Worm (Caenorhabditis elegans) whole organism, midembryonic: ENCODE measurements around the gene Y17G9A.4.

Experiments used
- T22C8.4 ChIP-seq: fragments of 200-800 bp; sonication (Bioruptor generic); IDR thresholded peaks from 2 replicates; pipeline ENCODE4 v1.3.6; 2022; ENCODE audit warnings: missing genetic modification characterization, missing compliant biosample characterization
- cog-1 ChIP-seq: sonication (generic microtip); optimal IDR thresholded peaks from 2 replicates; lab custom pipeline; 2016; ENCODE audit warnings: missing genetic modification characterization, missing compliant biosample characterization
- flt-1 ChIP-seq: fragments of 200-800 bp; sonication (Bioruptor generic); IDR thresholded peaks from 2 replicates; pipeline ENCODE4 v1.3.6; 2022; ENCODE audit warnings: missing genetic modification characterization, missing compliant biosample characterization
- klf-2 ChIP-seq: fragments of 200-800 bp; sonication (Bioruptor generic); conservative IDR thresholded peaks from 2 replicates; pipeline ENCODE4 v1.3.6; 2022; ENCODE audit warnings: missing genetic modification reagents, missing genetic modification characterization, missing compliant biosample characterization
- med-1 ChIP-seq: sonication (generic microtip); optimal IDR thresholded peaks from 2 replicates; lab custom pipeline; 2017; ENCODE audit warnings: missing genetic modification characterization, mild to moderate bottlenecking, missing compliant biosample characterization, antibody characterized with exemption, missing genetic modification reagents; ENCODE audit not compliant: insufficient read depth
- ref-1 ChIP-seq: fragments of 200-800 bp; sonication (Bioruptor generic); conservative IDR thresholded peaks from 2 replicates; pipeline ENCODE4 v1.3.6; 2022; ENCODE audit warnings: missing genetic modification reagents, missing genetic modification characterization, missing compliant biosample characterization
- tab-1 ChIP-seq: fragments of 200-800 bp; sonication (Bioruptor generic); IDR thresholded peaks from 2 replicates; pipeline ENCODE4 v1.3.6; 2022; ENCODE audit warnings: missing genetic modification characterization, missing compliant biosample characterization
- ztf-23 ChIP-seq: fragments of 200-800 bp; sonication (Bioruptor generic); IDR thresholded peaks from 2 replicates; pipeline ENCODE4 v1.3.6; 2022; ENCODE audit warnings: missing genetic modification reagents, missing genetic modification characterization, missing compliant biosample characterization
- ztf-29 ChIP-seq: fragments of 200-800 bp; sonication (Bioruptor generic); IDR thresholded peaks from 2 replicates; pipeline ENCODE4 v1.3.6; 2022; ENCODE audit warnings: missing genetic modification reagents, missing genetic modification characterization, missing compliant biosample characterization

Y17G9A.4 gene

ce11 chrIV:4861449-4861848, at the start of gene Y17G9A.4, which contains the start of gene str-173:
Y17G9A.4 (minus strand) TSS chrIV:4861549.
str-173 (plus strand) TSS chrIV:4861773.
- TF ChIP-seq ztf-29 (no peak), klf-2 (GFP tag; lab: Robert Waterston, UW) (no peak), flt-1 (GFP tag; lab: Robert Waterston, UW) (no peak), ztf-23 (GFP tag; lab: Robert Waterston, UW) (no peak), tab-1 (GFP tag; lab: Robert Waterston, UW) (no peak), cog-1 (tag; lab: Kevin White, UChicago) (no peak), T22C8.4 (GFP tag; lab: Robert Waterston, UW) (no peak), med-1 (GFP tag; lab: Kevin White, UChicago) (no peak), ref-1 (GFP tag; lab: Robert Waterston, UW) (no peak)

ce11 chrIV:4909039-4909438, 47.7 kb upstream of the Y17G9A.4 start, which contains the start of gene str-159:
str-159 (plus strand) TSS chrIV:4909339.
- TF ChIP-seq cog-1 (tag; lab: Kevin White, UChicago) = no peak

ce11 chrIV:4905645-4906135, 44.3 kb upstream of the Y17G9A.4 start, which contains the start of gene T08B6.4:
T08B6.4 (plus strand) TSS chrIV:4905695.
- TF ChIP-seq T22C8.4 (GFP tag; lab: Robert Waterston, UW) = peak; percentile 67
- TF ChIP-seq flt-1 (GFP tag; lab: Robert Waterston, UW) = no peak

- no peak for TF ChIP-seq med-1 (GFP tag; lab: Kevin White, UChicago)
- no peak for TF ChIP-seq cog-1 (tag; lab: Kevin White, UChicago)
- TF ChIP-seq T22C8.4 (GFP tag; lab: Robert Waterston, UW) = no peak
- TF ChIP-seq klf-2 (GFP tag; lab: Robert Waterston, UW) = no peak
- TF ChIP-seq ztf-23 (GFP tag; lab: Robert Waterston, UW) = no peak
- no peak for TF ChIP-seq flt-1 (GFP tag; lab: Robert Waterston, UW)
- TF ChIP-seq ztf-29 = no peak
- no peak for TF ChIP-seq tab-1 (GFP tag; lab: Robert Waterston, UW)
- no peak for TF ChIP-seq ref-1 (GFP tag; lab: Robert Waterston, UW)
Measured at ce11 chrIV:4903961-4904360, 42.6 kb upstream of the Y17G9A.4 start, which contains the start of gene str-161. str-161 (minus strand) TSS chrIV:4904061.

ce11 chrIV:4890543-4890942, 29.2 kb upstream of the Y17G9A.4 start, which contains the start of gene T08B6.9:
T08B6.9 (plus strand) TSS chrIV:4890843.
- no peak for TF ChIP-seq ref-1 (GFP tag; lab: Robert Waterston, UW)
- TF ChIP-seq tab-1 (GFP tag; lab: Robert Waterston, UW) = no peak
- no peak for TF ChIP-seq ztf-29
- TF ChIP-seq cog-1 (tag; lab: Kevin White, UChicago) = no peak
- TF ChIP-seq klf-2 (GFP tag; lab: Robert Waterston, UW) = no peak
- TF ChIP-seq T22C8.4 (GFP tag; lab: Robert Waterston, UW) = no peak
- TF ChIP-seq ztf-23 (GFP tag; lab: Robert Waterston, UW) = no peak
- no peak for TF ChIP-seq med-1 (GFP tag; lab: Kevin White, UChicago)

ce11 chrIV:4889613-4890012, 28.3 kb upstream of the Y17G9A.4 start, which contains the start of gene sgnh-1:
sgnh-1 (plus strand) TSS chrIV:4889913.
- TF ChIP-seq ztf-29 = no peak
- TF ChIP-seq T22C8.4 (GFP tag; lab: Robert Waterston, UW) = no peak
- no peak for TF ChIP-seq cog-1 (tag; lab: Kevin White, UChicago)
- no peak for TF ChIP-seq med-1 (GFP tag; lab: Kevin White, UChicago)
- no peak for TF ChIP-seq ztf-23 (GFP tag; lab: Robert Waterston, UW)
- no peak for TF ChIP-seq tab-1 (GFP tag; lab: Robert Waterston, UW)
- no peak for TF ChIP-seq klf-2 (GFP tag; lab: Robert Waterston, UW)
- TF ChIP-seq ref-1 (GFP tag; lab: Robert Waterston, UW) = no peak
- no peak for TF ChIP-seq flt-1 (GFP tag; lab: Robert Waterston, UW)

- no peak for TF ChIP-seq tab-1 (GFP tag; lab: Robert Waterston, UW)
- TF ChIP-seq ztf-23 (GFP tag; lab: Robert Waterston, UW) = no peak
- TF ChIP-seq T22C8.4 (GFP tag; lab: Robert Waterston, UW) = no peak
- no peak for TF ChIP-seq klf-2 (GFP tag; lab: Robert Waterston, UW)
- TF ChIP-seq ztf-29 = no peak
- no peak for TF ChIP-seq ref-1 (GFP tag; lab: Robert Waterston, UW)
- TF ChIP-seq med-1 (GFP tag; lab: Kevin White, UChicago) = no peak
Measured at ce11 chrIV:4887258-4887657, 25.9 kb upstream of the Y17G9A.4 start, which contains the start of gene T08B6.1. T08B6.1 (minus strand) TSS chrIV:4887358.

ce11 chrIV:4885435-4885834, 24.1 kb upstream of the Y17G9A.4 start:
- no peak for TF ChIP-seq tab-1 (GFP tag; lab: Robert Waterston, UW)
- TF ChIP-seq ztf-29 = no peak
- TF ChIP-seq med-1 (GFP tag; lab: Kevin White, UChicago) = no peak
- no peak for TF ChIP-seq klf-2 (GFP tag; lab: Robert Waterston, UW)
- TF ChIP-seq ztf-23 (GFP tag; lab: Robert Waterston, UW) = no peak
- no peak for TF ChIP-seq ref-1 (GFP tag; lab: Robert Waterston, UW)
- TF ChIP-seq cog-1 (tag; lab: Kevin White, UChicago) = no peak
- peak; percentile 23; the same call in 1 of the 2 replicates for TF ChIP-seq flt-1 (GFP tag; lab: Robert Waterston, UW)

- TF ChIP-seq ztf-23 (GFP tag; lab: Robert Waterston, UW) = no peak
- TF ChIP-seq ztf-29 = no peak
- no peak for TF ChIP-seq T22C8.4 (GFP tag; lab: Robert Waterston, UW)
- no peak for TF ChIP-seq tab-1 (GFP tag; lab: Robert Waterston, UW)
- no peak for TF ChIP-seq flt-1 (GFP tag; lab: Robert Waterston, UW)
- TF ChIP-seq ref-1 (GFP tag; lab: Robert Waterston, UW) = no peak
- TF ChIP-seq klf-2 (GFP tag; lab: Robert Waterston, UW) = no peak
- no peak for TF ChIP-seq med-1 (GFP tag; lab: Kevin White, UChicago)
- no peak for TF ChIP-seq cog-1 (tag; lab: Kevin White, UChicago)
Measured at ce11 chrIV:4883984-4884383, 22.6 kb upstream of the Y17G9A.4 start, which contains the start of gene str-166. str-166 (plus strand) TSS chrIV:4884284.
